Fruit fly (Drosophila melanogaster) whole organism, embryonic: ENCODE measurements around the gene DCP2.

Experiments
- BtbVII ChIP-seq: fragments of 200-800 bp; sonication (Bioruptor generic); optimal IDR thresholded peaks from 3 replicates; lab custom pipeline; 2017; ENCODE audit warnings: missing biosample characterization, mild to moderate bottlenecking, missing genetic modification characterization
- CG10209 ChIP-seq: fragments of 200-800 bp; sonication (Bioruptor generic); optimal IDR thresholded peaks from 3 replicates; lab custom pipeline; 2017; ENCODE audit warnings: missing biosample characterization, mild to moderate bottlenecking, missing genetic modification characterization, missing genetic modification reagents
- CG11247 ChIP-seq: fragments of 200-800 bp; sonication (Bioruptor generic); IDR thresholded peaks from 2 replicates; pipeline ENCODE4 v1.3.6; 2022; ENCODE audit warnings: missing biosample characterization, missing genetic modification characterization
- CG11695 ChIP-seq: fragments of 200-800 bp; sonication (Bioruptor generic); IDR thresholded peaks from 3 replicates; pipeline ENCODE4 v1.3.6; 2022; ENCODE audit warnings: missing biosample characterization, missing genetic modification characterization
- CG12071 ChIP-seq: fragments of 200-800 bp; sonication (Bioruptor generic); optimal IDR thresholded peaks from 3 replicates; lab custom pipeline; 2018; ENCODE audit warnings: missing biosample characterization, mild to moderate bottlenecking, missing genetic modification characterization
- CG12744 ChIP-seq: fragments of 200-800 bp; sonication (Bioruptor generic); optimal IDR thresholded peaks from 2 replicates; lab custom pipeline; 2016; ENCODE audit warnings: missing biosample characterization, missing genetic modification characterization
- CG12769 ChIP-seq: fragments of 200-800 bp; sonication (Bioruptor generic); optimal IDR thresholded peaks from 2 replicates; lab custom pipeline; 2019; ENCODE audit warnings: missing biosample characterization, mild to moderate bottlenecking, missing genetic modification characterization, moderate library complexity
- CG12942 ChIP-seq: fragments of 200-800 bp; sonication (Bioruptor generic); optimal IDR thresholded peaks from 3 replicates; lab custom pipeline; 2016; ENCODE audit warnings: missing biosample characterization, missing genetic modification characterization
- CG13123 ChIP-seq: fragments of 200-800 bp; sonication (Bioruptor generic); optimal IDR thresholded peaks from 2 replicates; lab custom pipeline; 2016; ENCODE audit warnings: missing biosample characterization, missing genetic modification characterization
- CG14667 ChIP-seq: fragments of 200-800 bp; sonication (Bioruptor generic); IDR thresholded peaks from 2 replicates; pipeline ENCODE4 v1.3.6; 2022; ENCODE audit warnings: missing biosample characterization, missing genetic modification characterization
- CG1529 ChIP-seq: fragments of 200-800 bp; sonication (Bioruptor generic); optimal IDR thresholded peaks from 3 replicates; lab custom pipeline; 2018; ENCODE audit warnings: missing biosample characterization, missing genetic modification characterization
- CG16779 ChIP-seq: fragments of 200-800 bp; sonication (Bioruptor generic); IDR thresholded peaks from 2 replicates; pipeline ENCODE4 v1.3.6; 2022; ENCODE audit warnings: missing biosample characterization, missing genetic modification characterization
- CG31388 ChIP-seq: fragments of 200-800 bp; sonication (Bioruptor generic); optimal IDR thresholded peaks from 2 replicates; lab custom pipeline; 2016; ENCODE audit warnings: missing biosample characterization, missing genetic modification characterization
- CG32767 ChIP-seq: fragments of 200-800 bp; sonication (Bioruptor generic); IDR thresholded peaks from 2 replicates; pipeline ENCODE4 v1.3.6; 2022; ENCODE audit warnings: missing biosample characterization, missing genetic modification characterization
- CG34422 ChIP-seq: fragments of 200-800 bp; sonication (Bioruptor generic); IDR thresholded peaks from 3 replicates; pipeline ENCODE4 v1.3.6; 2022; ENCODE audit warnings: missing biosample characterization, missing genetic modification characterization
- CG3847 ChIP-seq: fragments of 200-800 bp; sonication (Bioruptor generic); IDR thresholded peaks from 2 replicates; pipeline ENCODE4 v1.3.6; 2022; ENCODE audit warnings: missing biosample characterization, missing genetic modification characterization
- CG4820 ChIP-seq: fragments of 200-800 bp; sonication (Bioruptor generic); optimal IDR thresholded peaks from 3 replicates; lab custom pipeline; 2016; ENCODE audit warnings: missing biosample characterization, missing genetic modification characterization
- CG7839 ChIP-seq: fragments of 200-800 bp; sonication (Bioruptor generic); optimal IDR thresholded peaks from 3 replicates; lab custom pipeline; 2018; ENCODE audit warnings: missing biosample characterization, mild to moderate bottlenecking, missing genetic modification characterization, moderate library complexity
- CG9215 ChIP-seq: fragments of 200-800 bp; sonication (Bioruptor generic); IDR thresholded peaks from 2 replicates; pipeline ENCODE4 v1.3.6; 2022; ENCODE audit warnings: missing biosample characterization, missing genetic modification characterization
- CG9437 ChIP-seq: fragments of 200-800 bp; sonication (Bioruptor generic); optimal IDR thresholded peaks from 2 replicates; lab custom pipeline; 2018; ENCODE audit warnings: missing biosample characterization, mild to moderate bottlenecking, missing genetic modification characterization
- Deaf1 ChIP-seq: fragments of 200-800 bp; optimal IDR thresholded peaks from 3 replicates; lab custom pipeline; 2019; ENCODE audit warnings: missing biosample characterization, mild to moderate bottlenecking, missing genetic modification characterization, moderate library complexity
- Dip3 ChIP-seq: fragments of 200-800 bp; sonication (Bioruptor generic); optimal IDR thresholded peaks from 3 replicates; lab custom pipeline; 2016; ENCODE audit warnings: missing biosample characterization, missing genetic modification characterization
- Drgx ChIP-seq: fragments of 200-800 bp; sonication (Bioruptor generic); IDR thresholded peaks from 2 replicates; pipeline ENCODE4 v1.3.6; 2022; ENCODE audit warnings: missing biosample characterization, missing genetic modification characterization
- Ets97D ChIP-seq: fragments of 200-800 bp; sonication (Bioruptor generic); optimal IDR thresholded peaks from 3 replicates; lab custom pipeline; 2016; ENCODE audit warnings: missing biosample characterization, missing genetic modification characterization
- HmgD ChIP-seq: fragments of 200-800 bp; sonication (Bioruptor generic); optimal IDR thresholded peaks from 3 replicates; lab custom pipeline; 2016; ENCODE audit warnings: missing biosample characterization, missing genetic modification characterization
- MESR4 ChIP-seq: fragments of 200-800 bp; sonication (Bioruptor generic); optimal IDR thresholded peaks from 2 replicates; lab custom pipeline; 2018; ENCODE audit warnings: missing biosample characterization, mild to moderate bottlenecking, missing genetic modification characterization, moderate library complexity
- Mes4 ChIP-seq: fragments of 200-800 bp; sonication (Bioruptor generic); optimal IDR thresholded peaks from 2 replicates; lab custom pipeline; 2016; ENCODE audit warnings: missing biosample characterization, missing genetic modification characterization
- Ssrp ChIP-seq: fragments of 200-800 bp; sonication (Bioruptor generic); optimal IDR thresholded peaks from 2 replicates; lab custom pipeline; 2018; ENCODE audit warnings: missing biosample characterization, mild to moderate bottlenecking, missing genetic modification characterization, moderate library complexity
- Stat92E ChIP-seq, 3 experiments: fragments of >200 bp in 2 of 3; fragments of 200-800 bp in 1 of 3; sonication (Bioruptor generic) in 1 of 3; optimal IDR thresholded peaks; 2 replicates each; lab custom pipeline; 2017 to 2019; ENCODE audit warnings: missing biosample characterization in 3 of 3, missing genetic modification characterization in 3 of 3, mild to moderate bottlenecking in 1 of 3, moderate library complexity in 1 of 3
- YL-1 ChIP-seq: fragments of 200-800 bp; sonication (Bioruptor generic); optimal IDR thresholded peaks from 3 replicates; lab custom pipeline; 2017; ENCODE audit warnings: missing biosample characterization, mild to moderate bottlenecking, missing genetic modification characterization
- bab2 ChIP-seq: fragments of 200-800 bp; sonication (Bioruptor generic); optimal IDR thresholded peaks from 2 replicates; lab custom pipeline; 2016; ENCODE audit warnings: missing biosample characterization, missing genetic modification characterization
- bcd ChIP-seq: fragments of 200-800 bp; sonication (Bioruptor generic); optimal IDR thresholded peaks from 2 replicates; lab custom pipeline; 2017; ENCODE audit warnings: missing biosample characterization, mild to moderate bottlenecking, missing genetic modification characterization
- bsh ChIP-seq, 2 experiments: fragments of 200-800 bp; sonication (Bioruptor generic); optimal IDR thresholded peaks; 2 replicates each; lab custom pipeline; 2017 to 2018; ENCODE audit warnings: mild to moderate bottlenecking in 2 of 2, missing biosample characterization in 2 of 2, missing genetic modification characterization in 2 of 2, moderate library complexity in 1 of 2
- btn ChIP-seq: fragments of 200-800 bp; sonication (Bioruptor generic); optimal IDR thresholded peaks from 2 replicates; lab custom pipeline; 2016; ENCODE audit warnings: missing biosample characterization, missing genetic modification characterization
- cg ChIP-seq: fragments of 200-800 bp; sonication (Bioruptor generic); optimal IDR thresholded peaks from 3 replicates; lab custom pipeline; 2019; ENCODE audit warnings: missing biosample characterization, mild to moderate bottlenecking, missing genetic modification characterization, moderate library complexity
- danr ChIP-seq: fragments of 200-800 bp; sonication (Bioruptor generic); IDR thresholded peaks from 2 replicates; pipeline ENCODE4 v1.3.6; 2022; ENCODE audit warnings: missing biosample characterization, missing genetic modification characterization
- dati ChIP-seq: fragments of 200-800 bp; sonication (Bioruptor generic); IDR thresholded peaks from 2 replicates; pipeline ENCODE4 v1.3.6; 2022; ENCODE audit warnings: missing biosample characterization, missing genetic modification characterization
- fru ChIP-seq: fragments of >200 bp; optimal IDR thresholded peaks from 2 replicates; lab custom pipeline; 2017
- gcm ChIP-seq: fragments of 200-800 bp; sonication (Bioruptor generic); optimal IDR thresholded peaks from 2 replicates; lab custom pipeline; 2019; ENCODE audit warnings: missing biosample characterization, mild to moderate bottlenecking, missing genetic modification characterization, moderate library complexity
- gro ChIP-seq: fragments of 200-800 bp; sonication (Bioruptor generic); optimal IDR thresholded peaks from 2 replicates; lab custom pipeline; 2016; ENCODE audit warnings: missing biosample characterization, missing genetic modification characterization
- gsb ChIP-seq: fragments of 200-800 bp; sonication (Bioruptor generic); IDR thresholded peaks from 2 replicates; pipeline ENCODE4 v1.3.6; 2022; ENCODE audit warnings: missing biosample characterization, missing genetic modification characterization
- ham ChIP-seq: fragments of 200-800 bp; sonication (Bioruptor generic); IDR thresholded peaks from 2 replicates; pipeline ENCODE4 v1.3.6; 2022; ENCODE audit warnings: missing biosample characterization, missing genetic modification characterization
- hth ChIP-seq: fragments of >200 bp; optimal IDR thresholded peaks from 2 replicates; lab custom pipeline; 2017; ENCODE audit warnings: inconsistent platforms
- kah ChIP-seq: fragments of 200-800 bp; sonication (Bioruptor generic); optimal IDR thresholded peaks from 2 replicates; lab custom pipeline; 2018; ENCODE audit warnings: missing biosample characterization, mild to moderate bottlenecking, missing genetic modification characterization
- lola ChIP-seq, 3 experiments: fragments of >200 bp in 2 of 3; fragments of 200-800 bp in 1 of 3; sonication (Bioruptor generic) in 1 of 3; optimal IDR thresholded peaks; 2 replicates each; lab custom pipeline; 2017 to 2019; ENCODE audit warnings: missing biosample characterization in 3 of 3, missing genetic modification characterization in 3 of 3, mild to moderate bottlenecking in 1 of 3, moderate library complexity in 1 of 3
- sens ChIP-seq: fragments of 200-800 bp; sonication (Bioruptor generic); peaks from one replicate; lab custom pipeline; 2016; ENCODE audit warnings: missing biosample characterization, missing genetic modification characterization
- ssp ChIP-seq: fragments of 200-800 bp; sonication (Bioruptor generic); IDR thresholded peaks from 2 replicates; pipeline ENCODE4 v1.3.6; 2022; ENCODE audit warnings: missing biosample characterization, missing genetic modification characterization
- tgo ChIP-seq: fragments of 200-800 bp; sonication (Bioruptor generic); IDR thresholded peaks from 3 replicates; pipeline ENCODE4 v1.3.6; 2022; ENCODE audit warnings: missing biosample characterization, missing genetic modification characterization
- yki ChIP-seq: fragments of >200 bp; optimal IDR thresholded peaks from 3 replicates; lab custom pipeline; 2018
- zf30C ChIP-seq: fragments of 200-800 bp; sonication (Bioruptor generic); optimal IDR thresholded peaks from 3 replicates; lab custom pipeline; 2018; ENCODE audit warnings: missing biosample characterization, mild to moderate bottlenecking, missing genetic modification characterization
- zfh1 ChIP-seq: fragments of 200-800 bp; sonication (Bioruptor generic); IDR thresholded peaks from 3 replicates; pipeline ENCODE4 v1.3.6; 2022; ENCODE audit warnings: missing biosample characterization, missing genetic modification characterization
- zfh2 ChIP-seq: fragments of 200-800 bp; sonication (Bioruptor generic); optimal IDR thresholded peaks from 2 replicates; lab custom pipeline; 2016; ENCODE audit warnings: missing biosample characterization, missing genetic modification characterization

DCP2 gene

DNA sequence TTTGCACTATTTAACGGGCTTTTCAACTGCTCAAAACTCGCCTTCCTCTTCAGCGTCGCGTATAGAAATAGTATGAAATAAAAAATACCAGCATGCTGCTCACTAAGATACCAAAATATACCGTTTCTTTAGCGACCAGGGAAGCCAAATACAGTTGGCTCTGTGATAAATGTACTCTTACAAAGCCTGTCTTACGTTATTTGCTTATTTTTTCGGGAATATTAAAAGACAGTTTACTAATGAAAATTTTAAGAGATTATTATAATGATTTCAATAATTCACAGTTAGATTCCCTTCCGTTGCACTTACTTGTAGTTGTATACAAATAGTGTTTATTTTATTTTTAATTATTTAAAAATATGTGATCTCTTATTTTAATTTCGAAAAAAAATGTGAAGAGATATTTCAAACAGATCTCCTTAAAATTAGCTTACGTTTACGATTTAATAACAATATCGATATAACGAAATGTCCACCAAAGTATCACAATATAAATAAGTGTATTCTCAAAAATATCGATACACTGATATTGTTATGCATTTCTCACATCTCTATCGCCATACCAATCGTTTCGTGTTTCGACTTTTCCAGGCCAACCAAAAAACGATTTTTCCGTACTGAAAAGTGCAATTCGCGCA lies at the start of gene DCP2, which contains the start of gene dbo (continued):
- no peak for TF ChIP-seq hth (lab: Kevin White, UChicago)
- TF ChIP-seq CG3847: peak; percentile 73
- TF ChIP-seq gro: no peak
- TF ChIP-seq CG12744 (GFP tag; lab: Kevin White, UChicago): peak; percentile 5
- peak; percentile 74 for TF ChIP-seq zfh2 (GFP tag; lab: Kevin White, UChicago)
- no peak for TF ChIP-seq Ets97D (GFP tag; lab: Kevin White, UChicago)
- TF ChIP-seq bsh (GFP tag; optimal IDR thresholded peaks at IDR 0.05; lab: Kevin White, UChicago): peak in 1 of 2 experiments; percentile 63
- TF ChIP-seq CG32767 (GFP tag; lab: Robert Waterston, UW): no peak
- no peak for TF ChIP-seq CG12071 (GFP tag; lab: Kevin White, UChicago)
- TF ChIP-seq yki (lab: Kevin White, UChicago): no peak
- TF ChIP-seq CG9215 (GFP tag; lab: Robert Waterston, UW): peak; percentile 73
- TF ChIP-seq lola (GFP tag; optimal IDR thresholded peaks at IDR 0.05; lab: Kevin White, UChicago): peak in 1 of 3 experiments; percentile 49
- TF ChIP-seq cg (GFP tag; lab: Kevin White, UChicago): no peak
- peak; percentile 42 for TF ChIP-seq CG12769 (tag; lab: Kevin White, UChicago)
- peak; percentile 80 for TF ChIP-seq CG11247 (GFP tag; lab: Robert Waterston, UW)
- TF ChIP-seq danr (GFP tag; lab: Robert Waterston, UW): no peak
- TF ChIP-seq bcd: peak; percentile 62
- TF ChIP-seq CG13123 (GFP tag; lab: Kevin White, UChicago): no peak
- no peak for TF ChIP-seq gsb (GFP tag; lab: Robert Waterston, UW)
- no peak for TF ChIP-seq CG16779 (GFP tag; lab: Robert Waterston, UW)
- peak; percentile 51 for TF ChIP-seq CG31388 (GFP tag; lab: Kevin White, UChicago)
- peak; percentile 53 for TF ChIP-seq Dip3 (GFP tag; lab: Kevin White, UChicago)
- TF ChIP-seq CG1529 (GFP tag; lab: Kevin White, UChicago): peak; percentile 9
- peak; percentile 65 for TF ChIP-seq Drgx (GFP tag; lab: Robert Waterston, UW)
- TF ChIP-seq fru: no peak
- TF ChIP-seq Mes4 (GFP tag; lab: Kevin White, UChicago): no peak
- no peak for TF ChIP-seq Deaf1
- TF ChIP-seq CG10209 (GFP tag; lab: Kevin White, UChicago): peak; percentile 65
- peak; percentile 81 for TF ChIP-seq CG7839 (tag; lab: Kevin White, UChicago)
- no peak for TF ChIP-seq btn (GFP tag; lab: Kevin White, UChicago)
- TF ChIP-seq sens (GFP tag; lab: Kevin White, UChicago): peak; percentile 67
- TF ChIP-seq YL-1 (GFP tag; lab: Kevin White, UChicago): no peak
- TF ChIP-seq ham (GFP tag; lab: Robert Waterston, UW): no peak
- TF ChIP-seq ssp (GFP tag; lab: Robert Waterston, UW): peak; percentile 42
- TF ChIP-seq HmgD (GFP tag; lab: Kevin White, UChicago): no peak
- peak; percentile 99 for TF ChIP-seq CG9437
- TF ChIP-seq CG12942: peak; percentile 5
- no peak for TF ChIP-seq kah (GFP tag; lab: Kevin White, UChicago)
- no peak for TF ChIP-seq Stat92E (GFP tag; optimal IDR thresholded peaks at IDR 0.05; lab: Kevin White, UChicago)
- peak; percentile 81; the same call in 1 of the 3 replicates for TF ChIP-seq CG11695
- no peak for TF ChIP-seq MESR4 (GFP tag; lab: Kevin White, UChicago)
- peak; percentile 22 for TF ChIP-seq gcm (GFP tag; lab: Kevin White, UChicago)
- TF ChIP-seq zfh1 (GFP tag; lab: Robert Waterston, UW): peak; percentile 57; the same call in 2 of the 3 replicates
- peak; percentile 57 for TF ChIP-seq tgo
- no peak for TF ChIP-seq dati
- TF ChIP-seq BtbVII: no peak
- TF ChIP-seq Ssrp (tag; lab: Kevin White, UChicago): peak; percentile 61
- peak; percentile 7 for TF ChIP-seq CG4820
- TF ChIP-seq bab2 (GFP tag; lab: Kevin White, UChicago): no peak
- TF ChIP-seq zf30C (GFP tag; lab: Kevin White, UChicago): no peak
- no peak for TF ChIP-seq CG34422
- peak; percentile 54 for TF ChIP-seq CG14667 (GFP tag; lab: Robert Waterston, UW)
